Worm (Caenorhabditis elegans): ENCODE measurements around the gene rpb-8.

rpb-8 gene

ce11 chrIII:4913736-4914135 lies 4.1 kb downstream of the rpb-8 start:
- no peak for TF ChIP-seq spr-1 (tag; optimal IDR thresholded peaks at IDR 0.05)
- TF ChIP-seq aha-1 (tag) = peak; percentile 93
- no peak for TF ChIP-seq dmd-6 (GFP tag; IDR thresholded peaks at IDR 0.05)

ce11 chrIII:4912317-4912716 lies 5.5 kb downstream of the rpb-8 start, which contains the start of the genes F26F4.9 and cee-1:
TSS of gene F26F4.9 (minus strand) at chrIII:4912521.
TSS of gene cee-1 (plus strand) at chrIII:4912699.
- TF ChIP-seq Y48G9A.11 (GFP tag; IDR thresholded peaks at IDR 0.05) (0 out of 2 replicates have a peak, but pooled peaks have one; percentile 15), F49E8.2 (tag; optimal IDR thresholded peaks at IDR 0.05; ENCODE audit: borderline replicate concordance) (peak; percentile 4), unc-130 (GFP tag; optimal IDR thresholded peaks at IDR 0.05) (peak; percentile 86), dmd-9 (GFP tag; IDR thresholded peaks at IDR 0.05) (0 out of 2 replicates have a peak, but pooled peaks have one; percentile 37), dmd-6 (GFP tag; IDR thresholded peaks at IDR 0.05) (peak; percentile 19; the same call in 1 of the 2 replicates), zip-2 (tag; optimal IDR thresholded peaks at IDR 0.05) (no peak), lin-38 (GFP tag; IDR thresholded peaks at IDR 0.05) (no peak), hlh-11 (tag; optimal IDR thresholded peaks at IDR 0.05) (peak; percentile 3), T20F7.1 (GFP tag; optimal IDR thresholded peaks at IDR 0.05) (no peak), egl-43 (GFP tag; IDR thresholded peaks at IDR 0.05) (no peak), mep-1 (tag; optimal IDR thresholded peaks at IDR 0.05) (peak; percentile 38), Y105C5A.15 (GFP tag; IDR thresholded peaks at IDR 0.05) (no peak), zfp-3 (GFP tag; conservative IDR thresholded peaks at IDR 0.05) (no peak), Y75B8A.6 (GFP tag; IDR thresholded peaks at IDR 0.05) (no peak), lin-39 (tag; optimal IDR thresholded peaks at IDR 0.05) (no peak), php-3 (GFP tag; IDR thresholded peaks at IDR 0.05) (no peak), zfp-2 (tag; optimal IDR thresholded peaks at IDR 0.05) (no peak), ztf-11 (tag; optimal IDR thresholded peaks at IDR 0.05) (no peak), dpl-1 (GFP tag; optimal IDR thresholded peaks at IDR 0.05) (peak; percentile 78), daf-12 (tag; optimal IDR thresholded peaks at IDR 0.05) (no peak), lsy-2 (tag; optimal IDR thresholded peaks at IDR 0.05) (peak in 1 of 2 experiments; percentile 74), rbr-2 (tag; optimal IDR thresholded peaks at IDR 0.05) (peak; percentile 32), hif-1 (tag; optimal IDR thresholded peaks at IDR 0.05) (peak in 1 of 2 experiments; percentile 70), nhr-28 (tag; optimal IDR thresholded peaks at IDR 0.05) (peak; percentile 8), mes-2 (tag; optimal IDR thresholded peaks at IDR 0.05; ENCODE audit: poor library complexity, severe bottlenecking) (peak; percentile 97), nhr-111 (GFP tag; optimal IDR thresholded peaks at IDR 0.05) (no peak), lir-3 (tag; optimal IDR thresholded peaks at IDR 0.05) (no peak), daf-16 (GFP tag; optimal IDR thresholded peaks at IDR 0.05) (no peak), daf-16 (tag; optimal IDR thresholded peaks at IDR 0.05) (peak; percentile 33), ZK337.2 (GFP tag; IDR thresholded peaks at IDR 0.05) (peak; percentile 73), vab-7 (GFP tag; IDR thresholded peaks at IDR 0.05) (no peak), nhr-42 (GFP tag; IDR thresholded peaks at IDR 0.05) (no peak), lin-1 (GFP tag; IDR thresholded peaks at IDR 0.05) (no peak), dve-1 (tag; optimal IDR thresholded peaks at IDR 0.05; ENCODE audit: insufficient read depth) (peak; percentile 44), hlh-30 (tag; optimal IDR thresholded peaks at IDR 0.05; ENCODE audit: insufficient read depth) (no peak), ceh-62 (tag; optimal IDR thresholded peaks at IDR 0.05) (no peak), nhr-10 (tag; optimal IDR thresholded peaks at IDR 0.05) (no peak), aha-1 (tag) (peak; percentile 86), aly-2 (tag; optimal IDR thresholded peaks at IDR 0.05) (no peak), unc-39 (tag; optimal IDR thresholded peaks at IDR 0.05) (no peak)

Measured in whole organism, L4 larva.